Fruit fly (Drosophila melanogaster) whole organism, embryonic: Measurements from ENCODE around the gene Fst.

Experiments used
- Abd-B ChIP-seq: fragments of 200-800 bp; sonication (Bioruptor generic); optimal IDR thresholded peaks from 2 replicates; lab custom pipeline; 2018; ENCODE audit warnings: missing biosample characterization, mild to moderate bottlenecking, missing genetic modification characterization, moderate library complexity
- CG10209 ChIP-seq: fragments of 200-800 bp; sonication (Bioruptor generic); optimal IDR thresholded peaks from 3 replicates; lab custom pipeline; 2017; ENCODE audit warnings: missing biosample characterization, mild to moderate bottlenecking, missing genetic modification characterization, missing genetic modification reagents
- CG1024 ChIP-seq: fragments of 200-800 bp; sonication (Bioruptor generic); IDR thresholded peaks from 2 replicates; pipeline ENCODE4 v1.3.6; 2022; ENCODE audit warnings: missing biosample characterization, missing genetic modification characterization
- CG11723 ChIP-seq: fragments of 200-800 bp; sonication (Bioruptor generic); optimal IDR thresholded peaks from 2 replicates; lab custom pipeline; 2017; ENCODE audit warnings: missing biosample characterization, mild to moderate bottlenecking, missing genetic modification characterization
- CG12071 ChIP-seq: fragments of 200-800 bp; sonication (Bioruptor generic); optimal IDR thresholded peaks from 3 replicates; lab custom pipeline; 2018; ENCODE audit warnings: missing biosample characterization, mild to moderate bottlenecking, missing genetic modification characterization
- CG13775 ChIP-seq: fragments of 200-800 bp; sonication (Bioruptor generic); optimal IDR thresholded peaks from 3 replicates; lab custom pipeline; 2017; ENCODE audit warnings: missing biosample characterization, mild to moderate bottlenecking, missing genetic modification characterization
- CG14667 ChIP-seq: fragments of 200-800 bp; sonication (Bioruptor generic); IDR thresholded peaks from 2 replicates; pipeline ENCODE4 v1.3.6; 2022; ENCODE audit warnings: missing biosample characterization, missing genetic modification characterization
- CG15601 ChIP-seq: fragments of 200-800 bp; sonication (Bioruptor generic); optimal IDR thresholded peaks from 3 replicates; lab custom pipeline; 2019; ENCODE audit warnings: missing biosample characterization, mild to moderate bottlenecking, missing genetic modification characterization, moderate library complexity
- CG18764 ChIP-seq: fragments of 200-800 bp; sonication (Bioruptor generic); optimal IDR thresholded peaks from 3 replicates; lab custom pipeline; 2016; ENCODE audit warnings: missing biosample characterization, missing genetic modification characterization
- CG32767 ChIP-seq: fragments of 200-800 bp; sonication (Bioruptor generic); IDR thresholded peaks from 2 replicates; pipeline ENCODE4 v1.3.6; 2022; ENCODE audit warnings: missing biosample characterization, missing genetic modification characterization
- CG3407 ChIP-seq: fragments of 200-800 bp; sonication (Bioruptor generic); optimal IDR thresholded peaks from 2 replicates; lab custom pipeline; 2018; ENCODE audit warnings: missing biosample characterization, mild to moderate bottlenecking, missing genetic modification characterization
- CG4820 ChIP-seq: fragments of 200-800 bp; sonication (Bioruptor generic); optimal IDR thresholded peaks from 3 replicates; lab custom pipeline; 2016; ENCODE audit warnings: missing biosample characterization, missing genetic modification characterization
- CG6254 ChIP-seq: fragments of 200-800 bp; sonication (Bioruptor generic); optimal IDR thresholded peaks from 3 replicates; lab custom pipeline; 2017; ENCODE audit warnings: mild to moderate bottlenecking, missing biosample characterization, missing genetic modification reagents, missing genetic modification characterization
- CG7556 ChIP-seq: fragments of 200-800 bp; sonication (Bioruptor generic); optimal IDR thresholded peaks from 2 replicates; lab custom pipeline; 2017; ENCODE audit warnings: missing biosample characterization, mild to moderate bottlenecking, missing genetic modification characterization
- CG7839 ChIP-seq: fragments of 200-800 bp; sonication (Bioruptor generic); optimal IDR thresholded peaks from 3 replicates; lab custom pipeline; 2018; ENCODE audit warnings: missing biosample characterization, mild to moderate bottlenecking, missing genetic modification characterization, moderate library complexity
- CG7987 ChIP-seq: fragments of 200-800 bp; sonication (Bioruptor generic); optimal IDR thresholded peaks from 2 replicates; lab custom pipeline; 2018; ENCODE audit warnings: missing biosample characterization, mild to moderate bottlenecking, missing genetic modification characterization, moderate library complexity
- CG8089 ChIP-seq: fragments of 200-800 bp; sonication (Bioruptor generic); optimal IDR thresholded peaks from 3 replicates; lab custom pipeline; 2016; ENCODE audit warnings: missing biosample characterization, missing genetic modification characterization
- CG8281 ChIP-seq: fragments of 200-800 bp; sonication (Bioruptor generic); optimal IDR thresholded peaks from 2 replicates; lab custom pipeline; 2018; ENCODE audit warnings: missing biosample characterization, mild to moderate bottlenecking, missing genetic modification characterization, moderate library complexity
- CG8944 ChIP-seq: fragments of 200-800 bp; sonication (Bioruptor generic); optimal IDR thresholded peaks from 3 replicates; lab custom pipeline; 2016; ENCODE audit warnings: missing biosample characterization, missing genetic modification characterization
- D19A ChIP-seq: fragments of 200-800 bp; optimal IDR thresholded peaks from 3 replicates; lab custom pipeline; 2019; ENCODE audit warnings: missing biosample characterization, mild to moderate bottlenecking, missing genetic modification characterization, moderate library complexity
- Gug ChIP-seq: fragments of 200-800 bp; sonication (Bioruptor generic); IDR thresholded peaks from 4 replicates; pipeline ENCODE4 v1.3.6; 2022; ENCODE audit warnings: missing biosample characterization, missing genetic modification characterization
- HLH3B ChIP-seq: fragments of 200-800 bp; sonication (Bioruptor generic); IDR thresholded peaks from 2 replicates; pipeline ENCODE4 v1.3.6; 2022; ENCODE audit warnings: missing biosample characterization, missing genetic modification characterization
- Mad ChIP-seq: fragments of 200-800 bp; sonication (Bioruptor generic); optimal IDR thresholded peaks from 2 replicates; lab custom pipeline; 2016; ENCODE audit warnings: missing biosample characterization, missing genetic modification characterization
- Mrtf ChIP-seq: fragments of 200-800 bp; sonication (Bioruptor generic); IDR thresholded peaks from 3 replicates; pipeline ENCODE4 v1.3.6; 2022; ENCODE audit warnings: missing biosample characterization, missing genetic modification characterization
- Nf-YC ChIP-seq: fragments of 200-800 bp; optimal IDR thresholded peaks from 3 replicates; lab custom pipeline; 2019; ENCODE audit warnings: missing biosample characterization, mild to moderate bottlenecking, missing genetic modification characterization, moderate library complexity
- Optix ChIP-seq: fragments of 200-800 bp; sonication (Bioruptor generic); IDR thresholded peaks from 3 replicates; pipeline ENCODE4 v1.3.6; 2022; ENCODE audit warnings: missing biosample characterization, missing genetic modification characterization
- PHDP ChIP-seq: fragments of 200-800 bp; sonication (Bioruptor generic); optimal IDR thresholded peaks from 3 replicates; lab custom pipeline; 2018; ENCODE audit warnings: missing biosample characterization, mild to moderate bottlenecking, missing genetic modification characterization, moderate library complexity
- Ptx1 ChIP-seq: fragments of 200-800 bp; sonication (Bioruptor generic); IDR thresholded peaks from 2 replicates; pipeline ENCODE4 v1.3.6; 2022; ENCODE audit warnings: missing biosample characterization, missing genetic modification characterization
- Sox100B ChIP-seq: fragments of 200-800 bp; sonication (Bioruptor generic); optimal IDR thresholded peaks from 3 replicates; lab custom pipeline; 2018; ENCODE audit warnings: missing biosample characterization, mild to moderate bottlenecking, missing genetic modification characterization
- Sox102F ChIP-seq: fragments of 200-800 bp; sonication (Bioruptor generic); optimal IDR thresholded peaks from 2 replicates; lab custom pipeline; 2018; ENCODE audit warnings: missing biosample characterization, mild to moderate bottlenecking, missing genetic modification characterization, moderate library complexity
- Spps ChIP-seq: fragments of 200-800 bp; sonication (Bioruptor generic); optimal IDR thresholded peaks from 2 replicates; lab custom pipeline; 2018; ENCODE audit warnings: missing biosample characterization, mild to moderate bottlenecking, missing genetic modification characterization
- Sry-δ ChIP-seq: fragments of 200-800 bp; sonication (Bioruptor generic); optimal IDR thresholded peaks from 2 replicates; lab custom pipeline; 2016; ENCODE audit warnings: missing biosample characterization, missing genetic modification characterization
- ab ChIP-seq: fragments of 200-800 bp; sonication (Bioruptor generic); optimal IDR thresholded peaks from 2 replicates; lab custom pipeline; 2016; ENCODE audit warnings: missing biosample characterization, missing genetic modification characterization
- chn ChIP-seq: fragments of 200-800 bp; sonication (Bioruptor generic); optimal IDR thresholded peaks from 2 replicates; lab custom pipeline; 2016; ENCODE audit warnings: missing biosample characterization, missing genetic modification characterization
- ci ChIP-seq: fragments of 200-800 bp; sonication (Bioruptor generic); IDR thresholded peaks from 3 replicates; pipeline ENCODE4 v1.3.6; 2022; ENCODE audit warnings: missing biosample characterization, missing genetic modification characterization
- ftz-f1 ChIP-seq: fragments of 200-800 bp; sonication (Bioruptor generic); optimal IDR thresholded peaks from 2 replicates; lab custom pipeline; 2016; ENCODE audit warnings: missing biosample characterization, missing genetic modification characterization
- jumu ChIP-seq: fragments of 200-800 bp; sonication (Bioruptor generic); optimal IDR thresholded peaks from 3 replicates; lab custom pipeline; 2016; ENCODE audit warnings: missing biosample characterization, missing genetic modification characterization
- kay ChIP-seq: fragments of 200-800 bp; sonication (Bioruptor generic); optimal IDR thresholded peaks from 2 replicates; lab custom pipeline; 2016; ENCODE audit warnings: missing biosample characterization, missing genetic modification characterization
- lab ChIP-seq: fragments of 200-800 bp; sonication (Bioruptor generic); optimal IDR thresholded peaks from 3 replicates; lab custom pipeline; 2017; ENCODE audit warnings: missing biosample characterization, missing genetic modification characterization, mild to moderate bottlenecking, moderate library complexity, missing genetic modification reagents
- lbe ChIP-seq: fragments of 200-800 bp; sonication (Bioruptor generic); optimal IDR thresholded peaks from 2 replicates; lab custom pipeline; 2016; ENCODE audit warnings: missing biosample characterization, mild to moderate bottlenecking, missing genetic modification characterization
- lilli ChIP-seq: fragments of 200-800 bp; sonication (Bioruptor generic); optimal IDR thresholded peaks from 3 replicates; lab custom pipeline; 2016; ENCODE audit warnings: missing biosample characterization, missing genetic modification characterization
- mam ChIP-seq: fragments of 200-800 bp; sonication (Bioruptor generic); optimal IDR thresholded peaks from 3 replicates; lab custom pipeline; 2016; ENCODE audit warnings: missing biosample characterization, missing genetic modification characterization
- nom ChIP-seq: fragments of 200-800 bp; sonication (Bioruptor generic); optimal IDR thresholded peaks from 2 replicates; lab custom pipeline; 2017; ENCODE audit warnings: missing biosample characterization, missing genetic modification characterization, mild to moderate bottlenecking, moderate library complexity, missing genetic modification reagents
- salm ChIP-seq: fragments of 200-800 bp; sonication (Bioruptor generic); optimal IDR thresholded peaks from 2 replicates; lab custom pipeline; 2018; ENCODE audit warnings: missing biosample characterization, mild to moderate bottlenecking, missing genetic modification characterization
- shn ChIP-seq: fragments of 200-800 bp; sonication (Bioruptor generic); optimal IDR thresholded peaks from 3 replicates; lab custom pipeline; 2016; ENCODE audit warnings: missing biosample characterization, missing genetic modification characterization
- slp2 ChIP-seq: fragments of 200-800 bp; sonication (Bioruptor generic); optimal IDR thresholded peaks from 2 replicates; lab custom pipeline; 2016; ENCODE audit warnings: missing biosample characterization, missing genetic modification characterization
- sr ChIP-seq: fragments of 200-800 bp; sonication (Bioruptor generic); IDR thresholded peaks from 3 replicates; pipeline ENCODE4 v1.3.6; 2022; ENCODE audit warnings: missing biosample characterization, missing genetic modification characterization
- tin ChIP-seq: fragments of 200-800 bp; sonication (Bioruptor generic); optimal IDR thresholded peaks from 3 replicates; lab custom pipeline; 2016; ENCODE audit warnings: missing biosample characterization, missing genetic modification characterization
- unpg ChIP-seq: fragments of 200-800 bp; sonication (Bioruptor generic); optimal IDR thresholded peaks from 3 replicates; lab custom pipeline; 2018; ENCODE audit warnings: missing biosample characterization, mild to moderate bottlenecking, missing genetic modification characterization, moderate library complexity
- zen ChIP-seq: fragments of 200-800 bp; sonication (Bioruptor generic); optimal IDR thresholded peaks from 3 replicates; lab custom pipeline; 2018; ENCODE audit warnings: missing biosample characterization, mild to moderate bottlenecking, missing genetic modification characterization, moderate library complexity

Fst gene

dm6 chr3R:9598099-9598498, 47.9 kb downstream of the Fst start (continued):
- TF ChIP-seq Gug (0 out of 4 replicates have a peak, but pooled peaks have one; percentile 31), CG1024 (GFP tag; lab: Robert Waterston, UW) (0 out of 2 replicates have a peak, but pooled peaks have one; percentile 35), ftz-f1 (GFP tag; lab: Kevin White, UChicago) (no peak), Mrtf (GFP tag; lab: Robert Waterston, UW) (0 out of 3 replicates have a peak, but pooled peaks have one; percentile 18), CG8089 (GFP tag; lab: Kevin White, UChicago) (peak; percentile 12), D19A (tag; lab: Kevin White, UChicago) (peak; percentile 54), nom (GFP tag; lab: Kevin White, UChicago) (no peak), mam (no peak), zen (tag; lab: Kevin White, UChicago) (peak; percentile 64), sr (GFP tag; lab: Robert Waterston, UW) (no peak), CG10209 (GFP tag; lab: Kevin White, UChicago) (peak; percentile 58), CG11723 (GFP tag; lab: Kevin White, UChicago) (peak; percentile 29), CG8281 (tag; lab: Kevin White, UChicago) (no peak), Abd-B (GFP tag; lab: Kevin White, UChicago) (peak; percentile 38), Sox102F (GFP tag; lab: Kevin White, UChicago) (peak; percentile 77), Sry-δ (GFP tag; lab: Kevin White, UChicago) (peak; percentile 25), lbe (GFP tag; lab: Kevin White, UChicago) (no peak), jumu (GFP tag; lab: Kevin White, UChicago) (peak; percentile 50), Spps (tag; lab: Kevin White, UChicago) (peak; percentile 62), HLH3B (GFP tag; lab: Robert Waterston, UW) (0 out of 2 replicates have a peak, but pooled peaks have one; percentile 31), PHDP (tag; lab: Kevin White, UChicago) (peak; percentile 43), CG7839 (tag; lab: Kevin White, UChicago) (peak; percentile 21), CG7556 (GFP tag; lab: Kevin White, UChicago) (peak; percentile 28), lilli (GFP tag; lab: Kevin White, UChicago) (peak; percentile 47), salm (tag; lab: Kevin White, UChicago) (peak; percentile 43), ab (GFP tag; lab: Kevin White, UChicago) (peak; percentile 26), CG7987 (no peak), Nf-YC (tag; lab: Kevin White, UChicago) (no peak), ci (GFP tag; lab: Robert Waterston, UW) (peak; percentile 75; the same call in 2 of the 3 replicates), chn (GFP tag; lab: Kevin White, UChicago) (peak; percentile 39), CG15601 (tag; lab: Kevin White, UChicago) (peak; percentile 19), tin (GFP tag; lab: Kevin White, UChicago) (peak; percentile 64), CG12071 (GFP tag; lab: Kevin White, UChicago) (peak; percentile 50), CG18764 (GFP tag; lab: Kevin White, UChicago) (peak; percentile 13), Mad (GFP tag; lab: Kevin White, UChicago) (peak; percentile 18), CG6254 (peak; percentile 50), CG3407 (peak; percentile 54), CG14667 (GFP tag; lab: Robert Waterston, UW) (no peak), Ptx1 (GFP tag; lab: Robert Waterston, UW) (peak; percentile 54), CG8944 (peak; percentile 51), lab (GFP tag; lab: Kevin White, UChicago) (peak; percentile 37), shn (no peak), CG32767 (GFP tag; lab: Robert Waterston, UW) (no peak), Optix (GFP tag; lab: Robert Waterston, UW) (peak; percentile 47; the same call in 1 of the 3 replicates), kay (GFP tag; lab: Kevin White, UChicago) (no peak), unpg (peak; percentile 63), Sox100B (GFP tag; lab: Kevin White, UChicago) (peak; percentile 39), slp2 (peak; percentile 36), CG4820 (GFP tag; lab: Kevin White, UChicago) (peak; percentile 71), CG13775 (peak; percentile 8)
